Worm (Caenorhabditis elegans) whole organism, young adult: ENCODE measurements around the gene R13D11.10.
"Not testable (repeated sequence)": the region's sequence is repeated elsewhere in the genome, so short reads cannot be mapped to it uniquely, and the experiment has no call there.

Experiments
- B0019.2 ChIP-seq: fragments of 200-800 bp; sonication (Bioruptor generic); conservative IDR thresholded peaks from 2 replicates; pipeline ENCODE4 v1.3.6; 2022; ENCODE audit warnings: missing genetic modification reagents, missing genetic modification characterization, missing compliant biosample characterization
- B0261.1 ChIP-seq: sonication (generic microtip); optimal IDR thresholded peaks from 2 replicates; lab custom pipeline; 2016; ENCODE audit warnings: mild to moderate bottlenecking, missing genetic modification characterization, moderate library complexity, missing compliant biosample characterization
- B0336.3 ChIP-seq: fragments of 200-800 bp; sonication (Bioruptor generic); IDR thresholded peaks from 2 replicates; pipeline ENCODE4 v1.3.6; 2022; ENCODE audit warnings: missing genetic modification characterization, missing compliant biosample characterization
- D2030.7 ChIP-seq: fragments of 200-800 bp; sonication (Bioruptor generic); IDR thresholded peaks from 2 replicates; pipeline ENCODE4 v1.3.6; 2022; ENCODE audit warnings: missing genetic modification reagents, missing genetic modification characterization, missing compliant biosample characterization
- F23B12.7 ChIP-seq: sonication (generic microtip); optimal IDR thresholded peaks from 2 replicates; lab custom pipeline; 2017; ENCODE audit warnings: missing genetic modification characterization, mild to moderate bottlenecking, missing compliant biosample characterization, antibody characterized with exemption, moderate library complexity; ENCODE audit not compliant: insufficient read depth
- F39B2.1 ChIP-seq: fragments of 200-800 bp; sonication (Bioruptor generic); IDR thresholded peaks from 2 replicates; pipeline ENCODE4 v1.3.6; 2022; ENCODE audit warnings: missing genetic modification reagents, missing genetic modification characterization, missing compliant biosample characterization
- K11D2.4 ChIP-seq: fragments of 200-800 bp; sonication (Bioruptor generic); IDR thresholded peaks from 2 replicates; pipeline ENCODE4 v1.3.6; 2022; ENCODE audit warnings: missing genetic modification reagents, missing genetic modification characterization, missing compliant biosample characterization
- K12H6.12 ChIP-seq: fragments of 200-800 bp; sonication (Bioruptor generic); optimal IDR thresholded peaks from 2 replicates; lab custom pipeline; 2018; ENCODE audit warnings: mild to moderate bottlenecking, missing genetic modification characterization, missing compliant biosample characterization
- T07F8.4 ChIP-seq: sonication (generic microtip); optimal IDR thresholded peaks from 2 replicates; lab custom pipeline; 2016; ENCODE audit warnings: mild to moderate bottlenecking, missing genetic modification characterization, moderate library complexity, missing compliant biosample characterization
- Y53F4B.3 ChIP-seq: fragments of 200-800 bp; sonication (Bioruptor generic); IDR thresholded peaks from 2 replicates; pipeline ENCODE4 v1.3.6; 2022; ENCODE audit warnings: missing genetic modification reagents, missing genetic modification characterization, missing compliant biosample characterization
- Y79H2A.3 ChIP-seq: fragments of 200-800 bp; sonication (Bioruptor generic); conservative IDR thresholded peaks from 2 replicates; pipeline ENCODE4 v1.3.6; 2022; ENCODE audit warnings: missing genetic modification reagents, missing genetic modification characterization, missing compliant biosample characterization
- Y95B8A.8 ChIP-seq: fragments of 200-800 bp; sonication (Bioruptor generic); IDR thresholded peaks from 2 replicates; pipeline ENCODE4 v1.3.6; 2022; ENCODE audit warnings: missing genetic modification reagents, missing genetic modification characterization, missing compliant biosample characterization
- ccch-3 ChIP-seq: fragments of 200-800 bp; sonication (Bioruptor generic); optimal IDR thresholded peaks from 2 replicates; lab custom pipeline; 2018; ENCODE audit warnings: mild to moderate bottlenecking, missing genetic modification characterization, missing compliant biosample characterization
- ceh-58 ChIP-seq: fragments of 200-800 bp; sonication (Bioruptor generic); IDR thresholded peaks from 2 replicates; pipeline ENCODE4 v1.3.6; 2022; ENCODE audit warnings: missing genetic modification characterization, missing compliant biosample characterization
- ceh-79 ChIP-seq: sonication (generic microtip); optimal IDR thresholded peaks from 2 replicates; lab custom pipeline; 2017; ENCODE audit warnings: mild to moderate bottlenecking, missing genetic modification characterization, missing compliant biosample characterization
- dpl-1 ChIP-seq: fragments of 150-350 bp; optimal IDR thresholded peaks from 2 replicates; lab custom pipeline; 2014; ENCODE audit warnings: missing biosample characterization, missing genetic modification reagents, missing genetic modification characterization
- efl-1 ChIP-seq: fragments of 150-350 bp; optimal IDR thresholded peaks from 2 replicates; lab custom pipeline; 2014; ENCODE audit warnings: missing biosample characterization, missing genetic modification reagents, missing genetic modification characterization
- egrh-3 ChIP-seq: fragments of 200-800 bp; sonication (Bioruptor generic); IDR thresholded peaks from 2 replicates; pipeline ENCODE4 v1.3.6; 2022; ENCODE audit warnings: missing genetic modification reagents, missing genetic modification characterization, missing compliant biosample characterization
- ets-4 ChIP-seq: fragments of 200-800 bp; sonication (Bioruptor generic); optimal IDR thresholded peaks from 2 replicates; lab custom pipeline; 2018; ENCODE audit warnings: mild to moderate bottlenecking, missing genetic modification characterization, missing compliant biosample characterization
- hrde-1 ChIP-seq: sonication (generic microtip); optimal IDR thresholded peaks from 2 replicates; lab custom pipeline; 2016; ENCODE audit warnings: missing genetic modification characterization, mild to moderate bottlenecking, missing compliant biosample characterization, moderate library complexity, missing genotype, missing genetic modification reagents, borderline replicate concordance
- hsf-1 ChIP-seq: fragments of 200-800 bp; sonication (Bioruptor generic); IDR thresholded peaks from 2 replicates; pipeline ENCODE4 v1.3.6; 2022; ENCODE audit warnings: missing genetic modification reagents, missing genetic modification characterization, missing compliant biosample characterization
- let-526 ChIP-seq: fragments of 200-800 bp; sonication (Bioruptor generic); IDR thresholded peaks from 2 replicates; pipeline ENCODE4 v1.3.6; 2022; ENCODE audit warnings: missing genetic modification reagents, missing genetic modification characterization, missing compliant biosample characterization
- let-607 ChIP-seq, 2 experiments: fragments of 200-800 bp in 1 of 2; sonication (Bioruptor generic) in 1 of 2; sonication (generic microtip) in 1 of 2; optimal IDR thresholded peaks; 2 replicates each; lab custom pipeline; 2016 to 2018; ENCODE audit warnings: mild to moderate bottlenecking in 2 of 2, missing compliant biosample characterization in 2 of 2, missing genetic modification characterization in 2 of 2, moderate library complexity in 2 of 2, missing genotype in 1 of 2
- lsy-27 ChIP-seq: sonication (generic microtip); optimal IDR thresholded peaks from 2 replicates; lab custom pipeline; 2017; ENCODE audit warnings: missing genetic modification characterization, mild to moderate bottlenecking, missing compliant biosample characterization, antibody characterized with exemption, missing genotype, borderline replicate concordance; ENCODE audit not compliant: insufficient read depth
- madf-6 ChIP-seq: fragments of 200-800 bp; sonication (Bioruptor generic); IDR thresholded peaks from 2 replicates; pipeline ENCODE4 v1.3.6; 2022; ENCODE audit warnings: missing genetic modification reagents, missing genetic modification characterization, missing compliant biosample characterization
- mcd-1 ChIP-seq: fragments of 200-800 bp; sonication (Bioruptor generic); IDR thresholded peaks from 2 replicates; pipeline ENCODE4 v1.3.6; 2022; ENCODE audit warnings: missing genetic modification reagents, missing genetic modification characterization, missing compliant biosample characterization
- nfya-1 ChIP-seq: sonication (generic microtip); optimal IDR thresholded peaks from 2 replicates; lab custom pipeline; 2017; ENCODE audit warnings: antibody characterized with exemption, missing compliant biosample characterization, missing genetic modification characterization, borderline replicate concordance; ENCODE audit not compliant: insufficient read depth
- nhr-90 ChIP-seq: sonication (generic microtip); optimal IDR thresholded peaks from 2 replicates; lab custom pipeline; 2016; ENCODE audit warnings: missing genotype, mild to moderate bottlenecking, missing genetic modification characterization, missing compliant biosample characterization
- repo-1 ChIP-seq: sonication (generic microtip); optimal IDR thresholded peaks from 2 replicates; lab custom pipeline; 2017; ENCODE audit warnings: mild to moderate bottlenecking, missing genetic modification characterization, missing compliant biosample characterization
- rpc-1 ChIP-seq, 2 experiments: fragments of 150-350 bp in 1 of 2; sonication (generic microtip) in 1 of 2; optimal IDR thresholded peaks; 2 replicates each; lab custom pipeline; 2014 to 2018; ENCODE audit warnings: missing biosample characterization in 1 of 2, missing genetic modification characterization in 1 of 2, missing genetic modification reagents in 1 of 2, missing genotype in 1 of 2
- sdz-38 ChIP-seq: sonication (generic microtip); optimal IDR thresholded peaks from 2 replicates; lab custom pipeline; 2016; ENCODE audit warnings: missing genotype, missing genetic modification characterization, missing compliant biosample characterization
- somi-1 ChIP-seq: fragments of 200-800 bp; sonication (Bioruptor generic); optimal IDR thresholded peaks from 2 replicates; lab custom pipeline; 2018; ENCODE audit warnings: mild to moderate bottlenecking, missing genetic modification characterization, missing compliant biosample characterization
- unc-130 ChIP-seq: sonication (generic microtip); optimal IDR thresholded peaks from 2 replicates; lab custom pipeline; 2016; ENCODE audit warnings: missing genetic modification reagents, missing genetic modification characterization, missing compliant biosample characterization
- unc-62 ChIP-seq: fragments of 150-350 bp; optimal IDR thresholded peaks from 2 replicates; lab custom pipeline; 2014; ENCODE audit warnings: missing biosample characterization, missing genetic modification reagents, missing genetic modification characterization
- xnd-1 ChIP-seq: sonication (generic microtip); optimal IDR thresholded peaks from 2 replicates; lab custom pipeline; 2016; ENCODE audit warnings: missing genotype, missing genetic modification reagents, missing genetic modification characterization, missing compliant biosample characterization
- zfh-2 ChIP-seq: fragments of 200-800 bp; sonication (Bioruptor generic); conservative IDR thresholded peaks from 2 replicates; pipeline ENCODE4 v1.3.6; 2022; ENCODE audit warnings: missing genetic modification reagents, missing genetic modification characterization, missing compliant biosample characterization
- ztf-25 ChIP-seq: fragments of 200-800 bp; sonication (Bioruptor generic); IDR thresholded peaks from 2 replicates; pipeline ENCODE4 v1.3.6; 2022; ENCODE audit warnings: missing genetic modification reagents, missing genetic modification characterization, missing compliant biosample characterization
- ztf-3 ChIP-seq: fragments of 200-800 bp; sonication (Bioruptor generic); optimal IDR thresholded peaks from 2 replicates; lab custom pipeline; 2018; ENCODE audit warnings: mild to moderate bottlenecking, missing genetic modification characterization, missing compliant biosample characterization

R13D11.10 gene

ce11 chrV:847521-847920 is 34.5 kb upstream of the R13D11.10 start, which contains the start of gene srbc-13:
Gene srbc-13 (plus strand): TSS chrV:847821.
- TF ChIP-seq ztf-25 (GFP tag; lab: Robert Waterston, UW) (no peak), B0336.3 (GFP tag; lab: Robert Waterston, UW) (no peak), T07F8.4 (tag; lab: Kevin White, UChicago) (no peak), lsy-27 (tag; lab: Kevin White, UChicago) (no peak), Y95B8A.8 (no peak), zfh-2 (GFP tag; lab: Robert Waterston, UW) (no peak), let-607 (tag; optimal IDR thresholded peaks at IDR 0.05; lab: Kevin White, UChicago) (no peak), K11D2.4 (GFP tag; lab: Robert Waterston, UW) (no peak), ets-4 (GFP tag; lab: Kevin White, UChicago) (no peak), madf-6 (no peak), efl-1 (no peak), dpl-1 (GFP tag; lab: Kevin White, UChicago) (no peak), repo-1 (no peak), hsf-1 (no peak), unc-62 (no peak), ceh-79 (no peak), K12H6.12 (tag; lab: Kevin White, UChicago) (no peak), mcd-1 (GFP tag; lab: Robert Waterston, UW) (no peak)
- TF ChIP-seq, all 124 proteins: peak for 0

- TF ChIP-seq Y79H2A.3; F23B12.7 (tag; lab: Kevin White, UChicago); hrde-1 (tag; lab: Kevin White, UChicago): not testable (repeated sequence)
Measured at ce11 chrV:843118-843517, 30.1 kb upstream of the R13D11.10 start, which contains the start of gene K09C6.8. Gene K09C6.8 (minus strand): TSS chrV:843218.

- TF ChIP-seq xnd-1 (tag; lab: Kevin White, UChicago) (no peak), unc-130 (GFP tag; lab: Kevin White, UChicago) (no peak), F39B2.1 (no peak), egrh-3 (GFP tag; lab: Robert Waterston, UW) (peak; percentile 100), B0261.1 (tag; lab: Kevin White, UChicago) (no peak), B0019.2 (GFP tag; lab: Robert Waterston, UW) (no peak), let-526 (no peak), somi-1 (GFP tag; lab: Kevin White, UChicago) (no peak), Y79H2A.3 (no peak), nhr-90 (tag; lab: Kevin White, UChicago) (no peak), ccch-3 (no peak), nfya-1 (tag; lab: Kevin White, UChicago) (no peak), Y95B8A.8 (no peak), zfh-2 (GFP tag; lab: Robert Waterston, UW) (peak; percentile 89), rpc-1 (optimal IDR thresholded peaks at IDR 0.05; lab: Kevin White, UChicago) (no peak), rpc-1 (tag; optimal IDR thresholded peaks at IDR 0.05; lab: Kevin White, UChicago) (no peak), D2030.7 (GFP tag; lab: Robert Waterston, UW) (0 out of 2 replicates have a peak, but pooled peaks have one; percentile 14), ceh-58 (GFP tag; lab: Robert Waterston, UW) (no peak), ztf-3 (GFP tag; lab: Kevin White, UChicago) (no peak), mcd-1 (GFP tag; lab: Robert Waterston, UW) (peak; percentile 59; the same call in 1 of the 2 replicates), ztf-25 (GFP tag; lab: Robert Waterston, UW) (no peak), sdz-38 (tag; lab: Kevin White, UChicago) (no peak), Y53F4B.3 (GFP tag; lab: Robert Waterston, UW) (no peak)
Measured at ce11 chrV:842611-843010, 29.6 kb upstream of the R13D11.10 start.
